Fruit fly (Drosophila melanogaster) whole organism, embryonic: ENCODE data around the gene Tengl1.
A peak's percentile ranks its signal among the peaks of the same experiment; 100 is the strongest.

Experiments
- Ada2b ChIP-seq: fragments of 200-800 bp; sonication (Bioruptor generic); IDR thresholded peaks from 2 replicates; pipeline ENCODE4 v1.3.6; 2022; ENCODE audit warnings: missing biosample characterization, missing genetic modification characterization
- Bgb ChIP-seq: fragments of 200-800 bp; sonication (Bioruptor generic); IDR thresholded peaks from 2 replicates; pipeline ENCODE4 v1.3.6; 2022; ENCODE audit warnings: missing biosample characterization, missing genetic modification characterization; ENCODE audit not compliant: partially characterized antibody
- C15 ChIP-seq: fragments of 200-800 bp; sonication (Bioruptor generic); IDR thresholded peaks from 3 replicates; pipeline ENCODE4 v1.3.6; 2022; ENCODE audit warnings: missing biosample characterization, missing genetic modification characterization
- CG10959 ChIP-seq: fragments of 200-800 bp; sonication (Bioruptor generic); IDR thresholded peaks from 2 replicates; pipeline ENCODE4 v1.3.6; 2022; ENCODE audit warnings: missing biosample characterization, missing genetic modification characterization
- CG10979 ChIP-seq: fragments of 200-800 bp; sonication (Bioruptor generic); optimal IDR thresholded peaks from 2 replicates; lab custom pipeline; 2018; ENCODE audit warnings: missing biosample characterization, mild to moderate bottlenecking, missing genetic modification characterization, moderate library complexity
- CG14050 ChIP-seq: fragments of 200-800 bp; sonication (Bioruptor generic); IDR thresholded peaks from 3 replicates; pipeline ENCODE4 v1.3.6; 2022; ENCODE audit warnings: missing biosample characterization, missing genetic modification characterization
- CG15073 ChIP-seq: fragments of 200-800 bp; sonication (Bioruptor generic); optimal IDR thresholded peaks from 2 replicates; lab custom pipeline; 2016; ENCODE audit warnings: missing biosample characterization, missing genetic modification characterization
- CG16813 ChIP-seq: fragments of 200-800 bp; sonication (Bioruptor generic); IDR thresholded peaks from 3 replicates; pipeline ENCODE4 v1.3.6; 2022; ENCODE audit warnings: missing biosample characterization, missing genetic modification characterization; ENCODE audit not compliant: partially characterized antibody
- CG16863 ChIP-seq: fragments of 200-800 bp; sonication (Bioruptor generic); optimal IDR thresholded peaks from 3 replicates; lab custom pipeline; 2016; ENCODE audit warnings: missing biosample characterization, missing genetic modification characterization
- CG17612 ChIP-seq: fragments of 200-800 bp; sonication (Bioruptor generic); IDR thresholded peaks from 2 replicates; pipeline ENCODE4 v1.3.6; 2022; ENCODE audit warnings: missing biosample characterization, missing genetic modification characterization
- CG17802 ChIP-seq: fragments of 200-800 bp; sonication (Bioruptor generic); optimal IDR thresholded peaks from 2 replicates; lab custom pipeline; 2018; ENCODE audit warnings: missing biosample characterization, mild to moderate bottlenecking, missing genetic modification characterization, moderate library complexity
- CG31441 ChIP-seq: fragments of 200-800 bp; sonication (Bioruptor generic); IDR thresholded peaks from 2 replicates; pipeline ENCODE4 v1.3.6; 2022; ENCODE audit warnings: missing biosample characterization, missing genetic modification characterization
- CG4820 ChIP-seq: fragments of 200-800 bp; sonication (Bioruptor generic); optimal IDR thresholded peaks from 3 replicates; lab custom pipeline; 2016; ENCODE audit warnings: missing biosample characterization, missing genetic modification characterization
- CG6765 ChIP-seq: fragments of 200-800 bp; sonication (Bioruptor generic); optimal IDR thresholded peaks from 3 replicates; lab custom pipeline; 2017; ENCODE audit warnings: missing biosample characterization, mild to moderate bottlenecking, missing genetic modification characterization
- CG9215 ChIP-seq: fragments of 200-800 bp; sonication (Bioruptor generic); IDR thresholded peaks from 2 replicates; pipeline ENCODE4 v1.3.6; 2022; ENCODE audit warnings: missing biosample characterization, missing genetic modification characterization
- CTCF ChIP-seq: fragments of 200-800 bp; sonication (Bioruptor generic); optimal IDR thresholded peaks from 2 replicates; lab custom pipeline; 2017; ENCODE audit warnings: missing biosample characterization, mild to moderate bottlenecking, missing genetic modification characterization, moderate library complexity
- Dip3 ChIP-seq: fragments of 200-800 bp; sonication (Bioruptor generic); optimal IDR thresholded peaks from 3 replicates; lab custom pipeline; 2016; ENCODE audit warnings: missing biosample characterization, missing genetic modification characterization
- Dp ChIP-seq: fragments of 200-800 bp; sonication (Bioruptor generic); optimal IDR thresholded peaks from 2 replicates; lab custom pipeline; 2018; ENCODE audit warnings: missing biosample characterization, mild to moderate bottlenecking, missing genetic modification characterization, moderate library complexity
- E2f2 ChIP-seq: fragments of 200-800 bp; sonication (Bioruptor generic); IDR thresholded peaks from 2 replicates; pipeline ENCODE4 v1.3.6; 2022; ENCODE audit warnings: missing biosample characterization, missing genetic modification characterization
- H15 ChIP-seq: fragments of 200-800 bp; sonication (Bioruptor generic); IDR thresholded peaks from 3 replicates; pipeline ENCODE4 v1.3.6; 2022; ENCODE audit warnings: missing biosample characterization, missing genetic modification characterization
- H2.0 ChIP-seq: fragments of 200-800 bp; sonication (Bioruptor generic); IDR thresholded peaks from 2 replicates; pipeline ENCODE4 v1.3.6; 2022; ENCODE audit warnings: missing biosample characterization, missing genetic modification characterization
- HmgZ ChIP-seq: fragments of 200-800 bp; sonication (Bioruptor generic); optimal IDR thresholded peaks from 2 replicates; lab custom pipeline; 2018; ENCODE audit warnings: missing biosample characterization, mild to moderate bottlenecking, missing genetic modification characterization
- Mes4 ChIP-seq: fragments of 200-800 bp; sonication (Bioruptor generic); optimal IDR thresholded peaks from 2 replicates; lab custom pipeline; 2016; ENCODE audit warnings: missing biosample characterization, missing genetic modification characterization
- Nf-YC ChIP-seq: fragments of 200-800 bp; optimal IDR thresholded peaks from 3 replicates; lab custom pipeline; 2019; ENCODE audit warnings: missing biosample characterization, mild to moderate bottlenecking, missing genetic modification characterization, moderate library complexity
- Oli ChIP-seq: fragments of 200-800 bp; sonication (Bioruptor generic); optimal IDR thresholded peaks from 2 replicates; lab custom pipeline; 2018; ENCODE audit warnings: missing biosample characterization, mild to moderate bottlenecking, missing genetic modification characterization, moderate library complexity
- Ravus ChIP-seq: fragments of 200-800 bp; sonication (Bioruptor generic); IDR thresholded peaks from 2 replicates; pipeline ENCODE4 v1.3.6; 2022; ENCODE audit warnings: missing biosample characterization, missing genetic modification characterization
- Spps ChIP-seq: fragments of 200-800 bp; sonication (Bioruptor generic); optimal IDR thresholded peaks from 2 replicates; lab custom pipeline; 2018; ENCODE audit warnings: missing biosample characterization, mild to moderate bottlenecking, missing genetic modification characterization
- Taf1 ChIP-seq: fragments of 200-800 bp; sonication (Bioruptor generic); IDR thresholded peaks from 2 replicates; pipeline ENCODE4 v1.3.6; 2022; ENCODE audit warnings: missing biosample characterization, missing genetic modification characterization
- Usf ChIP-seq: fragments of 200-800 bp; sonication (Bioruptor generic); optimal IDR thresholded peaks from 2 replicates; lab custom pipeline; 2017; ENCODE audit warnings: missing genotype, missing biosample characterization, missing genetic modification characterization
- bbx ChIP-seq: fragments of 200-800 bp; sonication (Bioruptor generic); IDR thresholded peaks from 2 replicates; pipeline ENCODE4 v1.3.6; 2022; ENCODE audit warnings: missing biosample characterization, missing genetic modification characterization; ENCODE audit not compliant: partially characterized antibody
- cad ChIP-seq: fragments of >200 bp; optimal IDR thresholded peaks from 2 replicates; lab custom pipeline; 2017; ENCODE audit warnings: missing biosample characterization, missing genetic modification characterization
- cato ChIP-seq: fragments of 200-800 bp; sonication (Bioruptor generic); optimal IDR thresholded peaks from 2 replicates; lab custom pipeline; 2016; ENCODE audit warnings: missing biosample characterization, missing genetic modification characterization, borderline replicate concordance
- chif ChIP-seq, 2 experiments: fragments of 200-800 bp; sonication (Bioruptor generic); optimal IDR thresholded peaks; 3 replicates each; lab custom pipeline; 2016; ENCODE audit warnings: missing biosample characterization in 2 of 2, missing genetic modification characterization in 2 of 2
- chn ChIP-seq: fragments of 200-800 bp; sonication (Bioruptor generic); optimal IDR thresholded peaks from 2 replicates; lab custom pipeline; 2016; ENCODE audit warnings: missing biosample characterization, missing genetic modification characterization
- crp ChIP-seq, 2 experiments: fragments of 200-800 bp; sonication (Bioruptor generic); optimal IDR thresholded peaks; 2 replicates in 1 of 2; 3 replicates in 1 of 2; lab custom pipeline; 2017; ENCODE audit warnings: missing biosample characterization in 2 of 2, missing genetic modification characterization in 2 of 2, mild to moderate bottlenecking in 1 of 2, moderate library complexity in 1 of 2
- dysf ChIP-seq: fragments of 200-800 bp; sonication (Bioruptor generic); IDR thresholded peaks from 3 replicates; pipeline ENCODE4 v1.3.6; 2022; ENCODE audit warnings: missing biosample characterization, missing genetic modification characterization
- fd102C ChIP-seq: fragments of 200-800 bp; sonication (Bioruptor generic); optimal IDR thresholded peaks from 2 replicates; lab custom pipeline; 2018; ENCODE audit warnings: missing biosample characterization, mild to moderate bottlenecking, missing genetic modification characterization, moderate library complexity
- fd64A ChIP-seq: fragments of 200-800 bp; sonication (Bioruptor generic); optimal IDR thresholded peaks from 3 replicates; lab custom pipeline; 2018; ENCODE audit warnings: missing biosample characterization, mild to moderate bottlenecking, missing genetic modification characterization
- gem ChIP-seq: fragments of 200-800 bp; sonication (Bioruptor generic); optimal IDR thresholded peaks from 2 replicates; lab custom pipeline; 2019; ENCODE audit warnings: missing biosample characterization, mild to moderate bottlenecking, missing genetic modification characterization, moderate library complexity
- grau ChIP-seq: fragments of 200-800 bp; optimal IDR thresholded peaks from 3 replicates; lab custom pipeline; 2019; ENCODE audit warnings: missing biosample characterization, mild to moderate bottlenecking, missing genetic modification characterization, moderate library complexity
- hbn ChIP-seq: fragments of 200-800 bp; sonication (Bioruptor generic); IDR thresholded peaks from 2 replicates; pipeline ENCODE4 v1.3.6; 2022; ENCODE audit warnings: missing biosample characterization, missing genetic modification characterization; ENCODE audit not compliant: partially characterized antibody
- insv ChIP-seq, 2 experiments: fragments of 200-800 bp; sonication (Bioruptor generic); optimal IDR thresholded peaks; 3 replicates each; lab custom pipeline; 2016 to 2018; ENCODE audit warnings: missing biosample characterization in 2 of 2, missing genetic modification characterization in 2 of 2
- inv ChIP-seq: fragments of 200-800 bp; sonication (Bioruptor generic); IDR thresholded peaks from 2 replicates; pipeline ENCODE4 v1.3.6; 2022; ENCODE audit warnings: missing biosample characterization, missing genetic modification characterization; ENCODE audit not compliant: partially characterized antibody
- jumu ChIP-seq: fragments of 200-800 bp; sonication (Bioruptor generic); optimal IDR thresholded peaks from 3 replicates; lab custom pipeline; 2016; ENCODE audit warnings: missing biosample characterization, missing genetic modification characterization
- lov ChIP-seq, 2 experiments: fragments of 200-800 bp in 1 of 2; fragments of >200 bp in 1 of 2; sonication (Bioruptor generic) in 1 of 2; IDR thresholded peaks in 1 of 2; optimal IDR thresholded peaks in 1 of 2; 2 replicates in 1 of 2; 3 replicates in 1 of 2; pipeline versions ENCODE4 v1.3.6 to Lab custom; 2017 to 2022; ENCODE audit warnings: missing biosample characterization in 1 of 2, missing genetic modification characterization in 1 of 2
- nau ChIP-seq: fragments of 200-800 bp; sonication (Bioruptor generic); optimal IDR thresholded peaks from 3 replicates; lab custom pipeline; 2017; ENCODE audit warnings: missing biosample characterization, mild to moderate bottlenecking, missing genetic modification characterization, missing genetic modification reagents
- odd ChIP-seq: fragments of 200-800 bp; sonication (Bioruptor generic); optimal IDR thresholded peaks from 2 replicates; lab custom pipeline; 2017; ENCODE audit warnings: missing biosample characterization, mild to moderate bottlenecking, missing genetic modification characterization
- pfk ChIP-seq: fragments of 200-800 bp; sonication (Bioruptor generic); optimal IDR thresholded peaks from 2 replicates; lab custom pipeline; 2018; ENCODE audit warnings: missing biosample characterization, mild to moderate bottlenecking, missing genetic modification characterization, moderate library complexity
- ranshi ChIP-seq: fragments of 200-800 bp; sonication (Bioruptor generic); IDR thresholded peaks from 2 replicates; pipeline ENCODE4 v1.3.6; 2022; ENCODE audit warnings: missing biosample characterization, missing genetic modification characterization
- sr ChIP-seq: fragments of 200-800 bp; sonication (Bioruptor generic); IDR thresholded peaks from 3 replicates; pipeline ENCODE4 v1.3.6; 2022; ENCODE audit warnings: missing biosample characterization, missing genetic modification characterization
- tio ChIP-seq: fragments of 200-800 bp; sonication (Bioruptor generic); optimal IDR thresholded peaks from 2 replicates; lab custom pipeline; 2017; ENCODE audit warnings: missing biosample characterization, missing genetic modification characterization, inconsistent platforms

The Tengl1 gene

DNA sequence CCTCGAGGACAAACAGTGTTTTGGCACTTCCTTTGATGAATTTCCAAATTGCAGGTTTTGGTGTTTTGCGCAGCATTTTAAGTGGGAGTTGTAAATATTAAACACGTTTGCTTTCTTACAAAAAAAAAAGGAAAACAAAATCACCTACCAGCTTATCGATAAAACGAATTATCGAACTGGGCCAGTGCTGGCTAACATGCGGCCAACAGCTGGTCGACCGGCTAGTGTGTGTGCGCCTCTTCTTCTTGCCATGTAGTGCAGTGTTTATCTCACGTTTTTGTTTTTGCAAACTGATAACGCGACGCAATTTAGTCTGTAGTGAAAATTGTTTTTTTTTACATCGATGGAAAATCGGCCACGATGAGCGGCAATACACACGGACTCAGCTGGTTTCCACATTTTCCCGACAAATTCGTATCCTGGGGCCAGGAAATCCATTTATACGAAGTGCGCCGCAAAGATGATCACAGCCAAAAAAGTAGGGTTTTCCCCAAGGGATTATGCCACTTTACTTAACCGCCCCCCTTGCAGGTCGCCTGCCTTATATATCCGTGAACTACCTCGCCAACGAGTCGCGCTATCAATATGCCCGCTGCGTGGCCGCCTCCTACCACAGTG lies 23.2 kb downstream of the Tengl1 start, which contains the start of the genes CG15386, CG42371 and mio (continued):
- TF ChIP-seq insv (GFP tag; optimal IDR thresholded peaks at IDR 0.05; lab: Kevin White, UChicago) = peak in 1 of 2 experiments; percentile 50
- TF ChIP-seq chn (GFP tag; lab: Kevin White, UChicago) = no peak
- no peak for TF ChIP-seq Ada2b (GFP tag; lab: Robert Waterston, UW)
- TF ChIP-seq gem = no peak
- peak; percentile 59 for TF ChIP-seq Bgb (GFP tag; lab: Robert Waterston, UW)
- TF ChIP-seq nau = no peak
- TF ChIP-seq ranshi (GFP tag; lab: Robert Waterston, UW) = no peak
- peak; percentile 51 for TF ChIP-seq HmgZ (tag; lab: Kevin White, UChicago)
- no peak for TF ChIP-seq H2.0 (GFP tag; lab: Robert Waterston, UW)
- TF ChIP-seq Dip3 = no peak
- no peak for TF ChIP-seq tio (GFP tag; lab: Kevin White, UChicago)
- TF ChIP-seq fd102C (GFP tag; lab: Kevin White, UChicago) = no peak
- TF ChIP-seq jumu (GFP tag; lab: Kevin White, UChicago) = no peak
- no peak for TF ChIP-seq inv (GFP tag; lab: Robert Waterston, UW)
- no peak for TF ChIP-seq CG17612 (GFP tag; lab: Robert Waterston, UW)
- TF ChIP-seq CG14050 (GFP tag; lab: Robert Waterston, UW) = no peak
- TF ChIP-seq hbn (GFP tag; lab: Robert Waterston, UW) = no peak
- no peak for TF ChIP-seq lov (optimal IDR thresholded peaks at IDR 0.05; lab: Kevin White, UChicago)
- no peak for TF ChIP-seq lov (GFP tag; IDR thresholded peaks at IDR 0.05; lab: Robert Waterston, UW)
- no peak for TF ChIP-seq CG10959 (GFP tag; lab: Robert Waterston, UW)
- TF ChIP-seq cato (GFP tag; lab: Kevin White, UChicago) = no peak
- TF ChIP-seq CG16863 (GFP tag; lab: Kevin White, UChicago) = no peak
- no peak for TF ChIP-seq Oli (tag; lab: Kevin White, UChicago)
- TF ChIP-seq Mes4 = no peak
- no peak for TF ChIP-seq CG15073 (GFP tag; lab: Kevin White, UChicago)
- TF ChIP-seq CG9215 (GFP tag; lab: Robert Waterston, UW) = no peak
- no peak for TF ChIP-seq chif (GFP tag; optimal IDR thresholded peaks at IDR 0.05; lab: Kevin White, UChicago)
- peak; percentile 24 for TF ChIP-seq Dp
- TF ChIP-seq grau = peak; percentile 17
- TF ChIP-seq pfk (GFP tag; lab: Kevin White, UChicago) = no peak
- TF ChIP-seq sr = no peak
- TF ChIP-seq H15 (GFP tag; lab: Robert Waterston, UW) = no peak
- no peak for TF ChIP-seq odd (GFP tag; lab: Kevin White, UChicago)
- TF ChIP-seq cad (GFP tag; lab: Kevin White, UChicago) = no peak
- no peak for TF ChIP-seq Taf1 (GFP tag; lab: Robert Waterston, UW)
- no peak for TF ChIP-seq CG31441
- no peak for TF ChIP-seq CTCF (GFP tag; lab: Kevin White, UChicago)
- TF ChIP-seq bbx (GFP tag; lab: Robert Waterston, UW) = peak; percentile 53; the same call in 1 of the 2 replicates
- no peak for TF ChIP-seq CG6765 (GFP tag; lab: Kevin White, UChicago)
- TF ChIP-seq CG16813 (GFP tag; lab: Robert Waterston, UW) = peak; percentile 57; the same call in 1 of the 3 replicates
- TF ChIP-seq dysf = no peak
- peak; percentile 53 for TF ChIP-seq E2f2 (GFP tag; lab: Robert Waterston, UW)
- no peak for TF ChIP-seq CG17802 (tag; lab: Kevin White, UChicago)
- no peak for TF ChIP-seq Ravus (GFP tag; lab: Robert Waterston, UW)
- no peak for TF ChIP-seq CG4820
- no peak for TF ChIP-seq C15 (GFP tag; lab: Robert Waterston, UW)
- TF ChIP-seq CG10979 (tag; lab: Kevin White, UChicago) = no peak
- TF ChIP-seq fd64A (GFP tag; lab: Kevin White, UChicago) = no peak
- no peak for TF ChIP-seq Usf (GFP tag; lab: Kevin White, UChicago)
- no peak for TF ChIP-seq Spps
- TF ChIP-seq Nf-YC (tag; lab: Kevin White, UChicago) = no peak
- peak; percentile 71 to 96 for TF ChIP-seq crp (GFP tag; optimal IDR thresholded peaks at IDR 0.05; lab: Kevin White, UChicago)
